Fruit fly (Drosophila melanogaster): ENCODE results near the gene Ubc4.

DNA sequence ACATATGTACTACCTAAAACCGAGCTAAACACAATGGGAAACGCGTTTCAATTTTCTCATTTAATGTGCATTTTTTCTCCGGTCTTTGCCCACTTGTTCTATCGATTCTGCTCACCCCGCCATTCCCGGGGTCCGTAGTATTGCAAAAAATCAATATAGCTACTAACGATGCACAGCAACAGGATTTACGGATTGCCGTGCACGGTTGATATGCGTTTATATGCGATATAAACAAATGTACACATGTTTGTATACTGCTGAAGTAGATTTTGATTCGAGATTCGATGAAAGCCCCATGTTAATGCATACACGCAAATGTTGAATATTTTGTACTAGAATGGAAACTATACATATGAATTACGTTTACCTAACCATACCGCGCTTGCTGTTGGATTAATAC lies 19.0 kb downstream of the Ubc4 start:
- TF ChIP-seq EcR (GFP tag; optimal IDR thresholded peaks at IDR 0.05) = no peak
- TF ChIP-seq CG8478 (optimal IDR thresholded peaks at IDR 0.05) = no peak
- TF ChIP-seq usp (GFP tag; optimal IDR thresholded peaks at IDR 0.05) = no peak
- no peak for TF ChIP-seq pan (optimal IDR thresholded peaks at IDR 0.05)
